Worm (Caenorhabditis elegans) whole organism, L3 larva: ENCODE results near the gene fbxa-102.

ENCODE experiments used
- R02D3.7 ChIP-seq: fragments of 150-350 bp; optimal IDR thresholded peaks from 2 replicates; lab custom pipeline; 2014; ENCODE audit warnings: missing biosample characterization, missing genetic modification characterization
- ZK546.5 ChIP-seq: sonication (generic microtip); optimal IDR thresholded peaks from 2 replicates; lab custom pipeline; 2017; ENCODE audit warnings: missing biosample characterization, missing genetic modification characterization
- ama-1 ChIP-seq: fragments of 150-350 bp; optimal IDR thresholded peaks from 2 replicates; lab custom pipeline; 2018
- ceh-16 ChIP-seq: sonication (generic microtip); optimal IDR thresholded peaks from 2 replicates; lab custom pipeline; 2017; ENCODE audit warnings: missing biosample characterization, missing genetic modification characterization
- ceh-28 ChIP-seq: fragments of 150-350 bp; optimal IDR thresholded peaks from 2 replicates; lab custom pipeline; 2014; ENCODE audit warnings: missing biosample characterization, missing genetic modification reagents, missing genetic modification characterization
- ceh-82 ChIP-seq: fragments of 150-350 bp; optimal IDR thresholded peaks from 2 replicates; lab custom pipeline; 2014; ENCODE audit warnings: missing biosample characterization, missing genetic modification characterization
- ceh-9 ChIP-seq: sonication (generic microtip); optimal IDR thresholded peaks from 2 replicates; lab custom pipeline; 2018; ENCODE audit warnings: missing biosample characterization, missing genetic modification characterization
- elt-3 ChIP-seq, 3 experiments: fragments of 150-350 bp in 1 of 3; sonication (generic microtip) in 2 of 3; optimal IDR thresholded peaks; 2 replicates in 2 of 3; 4 replicates in 1 of 3; lab custom pipeline; 2014 to 2017; ENCODE audit warnings: missing biosample characterization in 3 of 3, missing genetic modification characterization in 3 of 3
- eor-1 ChIP-seq, 2 experiments: fragments of 150-350 bp; optimal IDR thresholded peaks; 2 replicates each; lab custom pipeline; 2014 to 2018; ENCODE audit warnings: missing biosample characterization in 2 of 2, missing genetic modification characterization in 2 of 2
- fkh-10 ChIP-seq: sonication (generic microtip); optimal IDR thresholded peaks from 2 replicates; lab custom pipeline; 2017; ENCODE audit warnings: missing biosample characterization, missing genetic modification reagents, missing genetic modification characterization
- fos-1 ChIP-seq: fragments of 150-350 bp; optimal IDR thresholded peaks from 2 replicates; lab custom pipeline; 2014; ENCODE audit warnings: missing biosample characterization, missing genetic modification characterization
- hmg-11 ChIP-seq: sonication (generic microtip); optimal IDR thresholded peaks from 2 replicates; lab custom pipeline; 2016; ENCODE audit warnings: missing genetic modification characterization, missing compliant biosample characterization
- jun-1 ChIP-seq: fragments of 150-350 bp; optimal IDR thresholded peaks from 2 replicates; lab custom pipeline; 2014; ENCODE audit warnings: missing biosample characterization, missing genetic modification reagents, missing genetic modification characterization
- lin-15B ChIP-seq: fragments of 150-350 bp; optimal IDR thresholded peaks from 2 replicates; lab custom pipeline; 2014; ENCODE audit warnings: missing biosample characterization, missing genetic modification characterization
- lin-39 ChIP-seq: fragments of 150-350 bp; optimal IDR thresholded peaks from 2 replicates; lab custom pipeline; 2018; ENCODE audit warnings: missing biosample characterization, missing genetic modification reagents, missing genetic modification characterization
- mdl-1 ChIP-seq: fragments of 150-350 bp; optimal IDR thresholded peaks from 2 replicates; lab custom pipeline; 2014; ENCODE audit warnings: missing biosample characterization, missing genetic modification characterization
- mml-1 ChIP-seq: fragments of 150-350 bp; sonication (generic microtip); optimal IDR thresholded peaks from 3 replicates; lab custom pipeline; 2014; ENCODE audit warnings: missing biosample characterization, missing genetic modification characterization
- nhr-11 ChIP-seq: fragments of 150-350 bp; optimal IDR thresholded peaks from 2 replicates; lab custom pipeline; 2014; ENCODE audit warnings: missing biosample characterization, missing genetic modification characterization
- nhr-23 ChIP-seq: fragments of 150-350 bp; optimal IDR thresholded peaks from 2 replicates; lab custom pipeline; 2014; ENCODE audit warnings: missing biosample characterization, missing genetic modification reagents, missing genetic modification characterization
- nhr-237 ChIP-seq: fragments of 150-350 bp; optimal IDR thresholded peaks from 2 replicates; lab custom pipeline; 2014; ENCODE audit warnings: missing biosample characterization, missing genetic modification characterization
- nhr-25 ChIP-seq: sonication (generic microtip); optimal IDR thresholded peaks from 2 replicates; lab custom pipeline; 2017; ENCODE audit warnings: missing biosample characterization, missing genetic modification characterization
- nhr-43 ChIP-seq: sonication (generic microtip); optimal IDR thresholded peaks from 2 replicates; lab custom pipeline; 2016; ENCODE audit warnings: mild to moderate bottlenecking, missing genetic modification characterization, missing compliant biosample characterization; ENCODE audit not compliant: poor library complexity, severe bottlenecking
- nhr-76 ChIP-seq: fragments of 150-350 bp; sonication (generic microtip); optimal IDR thresholded peaks from 5 replicates; lab custom pipeline; 2014; ENCODE audit warnings: missing biosample characterization, missing genetic modification characterization
- pha-4 ChIP-seq: fragments of 150-350 bp; optimal IDR thresholded peaks from 2 replicates; lab custom pipeline; 2014; ENCODE audit warnings: missing biosample characterization, missing genetic modification reagents, missing genetic modification characterization
- sea-2 ChIP-seq: fragments of 150-350 bp; sonication (generic microtip); optimal IDR thresholded peaks from 4 replicates; lab custom pipeline; 2014; ENCODE audit warnings: missing biosample characterization, missing genetic modification reagents, missing genetic modification characterization
- skn-1 ChIP-seq: fragments of 150-350 bp; optimal IDR thresholded peaks from 2 replicates; lab custom pipeline; 2014; ENCODE audit warnings: missing biosample characterization, missing genetic modification characterization
- snpc-4 ChIP-seq: fragments of 150-350 bp; optimal IDR thresholded peaks from 2 replicates; lab custom pipeline; 2014; ENCODE audit warnings: missing biosample characterization, missing genetic modification characterization
- tbx-2 ChIP-seq: sonication (generic microtip); optimal IDR thresholded peaks from 2 replicates; lab custom pipeline; 2016; ENCODE audit warnings: mild to moderate bottlenecking, missing genetic modification characterization, missing compliant biosample characterization
- unc-39 ChIP-seq: sonication (generic microtip); optimal IDR thresholded peaks from 4 replicates; lab custom pipeline; 2017; ENCODE audit warnings: missing biosample characterization, missing genetic modification characterization
- unc-62 ChIP-seq: fragments of 150-350 bp; sonication (generic microtip); optimal IDR thresholded peaks from 4 replicates; lab custom pipeline; 2014; ENCODE audit warnings: missing biosample characterization, missing genetic modification reagents, missing genetic modification characterization
- zag-1 ChIP-seq: fragments of 150-350 bp; optimal IDR thresholded peaks from 2 replicates; lab custom pipeline; 2014; ENCODE audit warnings: missing biosample characterization, missing genetic modification characterization
- ztf-4 ChIP-seq: fragments of 150-350 bp; optimal IDR thresholded peaks from 2 replicates; lab custom pipeline; 2014; ENCODE audit warnings: missing biosample characterization, missing genetic modification characterization

fbxa-102 gene

ce11 chrV:17513831-17514230 lies 20.2 kb upstream of the fbxa-102 start:
- no peak for TF ChIP-seq unc-62 (GFP tag; lab: Kevin White, UChicago)
- TF ChIP-seq mml-1 (tag; lab: Kevin White, UChicago) = no peak
- no peak for TF ChIP-seq ZK546.5 (tag; lab: Kevin White, UChicago)
- no peak for TF ChIP-seq lin-15B
- TF ChIP-seq nhr-76 (tag; lab: Kevin White, UChicago) = no peak
- TF ChIP-seq zag-1 (tag; lab: Kevin White, UChicago) = no peak
- no peak for TF ChIP-seq mdl-1 (tag; lab: Kevin White, UChicago)
- TF ChIP-seq ceh-9 (tag; lab: Kevin White, UChicago) = no peak
- no peak for TF ChIP-seq nhr-23 (tag; lab: Kevin White, UChicago)
- TF ChIP-seq ceh-28 (tag; lab: Kevin White, UChicago) = no peak
- TF ChIP-seq ztf-4 (tag; lab: Kevin White, UChicago) = no peak
- TF ChIP-seq hmg-11 (tag; lab: Kevin White, UChicago) = no peak
- no peak for TF ChIP-seq eor-1 (tag; optimal IDR thresholded peaks at IDR 0.05; lab: Kevin White, UChicago)

DNA sequence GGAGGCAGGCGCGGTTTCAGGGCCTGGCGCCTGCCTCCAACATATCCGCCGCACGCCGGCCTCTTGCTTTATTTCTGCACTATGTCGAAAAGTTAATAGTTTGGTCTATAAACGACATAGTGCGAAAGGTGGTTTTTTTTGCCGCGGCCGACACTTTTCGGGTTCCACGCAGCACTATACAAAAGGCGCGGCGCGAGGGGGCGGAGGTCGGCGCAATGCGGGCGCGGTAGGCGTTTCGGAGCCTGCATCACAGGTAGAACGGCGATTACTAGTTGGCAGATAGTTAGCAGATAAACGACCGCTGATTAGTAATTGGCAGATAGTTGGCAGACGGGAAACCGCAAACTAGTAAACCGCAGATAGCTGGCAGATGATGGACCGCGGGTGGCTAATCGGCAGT lies 19.1 kb upstream of the fbxa-102 start:
- TF ChIP-seq fos-1 (tag; lab: Kevin White, UChicago) (no peak), unc-39 (tag; lab: Kevin White, UChicago) (no peak), nhr-76 (tag; lab: Kevin White, UChicago) (no peak)

DNA sequence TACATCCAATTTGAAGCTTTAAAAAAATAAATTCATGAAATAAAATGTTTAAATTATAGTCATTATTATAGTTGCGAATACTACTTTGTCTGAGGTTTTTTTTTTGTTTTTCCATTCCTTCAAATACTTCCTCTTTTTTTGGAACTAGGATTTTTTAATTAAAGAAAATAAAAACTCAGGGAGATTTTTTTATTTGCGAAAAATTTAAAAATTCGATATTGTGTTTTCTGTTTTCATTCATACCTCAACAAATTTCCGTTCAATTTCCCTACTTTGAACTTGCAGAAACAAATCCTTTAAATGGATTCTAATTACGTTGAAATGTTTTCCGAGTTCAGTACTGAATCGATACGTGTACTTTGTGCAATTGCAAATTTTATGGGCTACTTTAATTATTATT lies 14.9 kb upstream of the fbxa-102 start, which contains the start of gene srw-32:
TSS of gene srw-32 (plus strand) at position 301 of the 400 bp plus-strand sequence.
- no peak for TF ChIP-seq skn-1
- TF ChIP-seq ceh-82 (tag; lab: Kevin White, UChicago) = no peak
- TF ChIP-seq ama-1 = no peak
- no peak for TF ChIP-seq pha-4
- no peak for TF ChIP-seq R02D3.7
- no peak for TF ChIP-seq unc-62 (GFP tag; lab: Kevin White, UChicago)
- TF ChIP-seq jun-1 = no peak
- TF ChIP-seq snpc-4 = no peak
- no peak for TF ChIP-seq mml-1 (tag; lab: Kevin White, UChicago)
- TF ChIP-seq nhr-237 (tag; lab: Kevin White, UChicago) = no peak
- TF ChIP-seq elt-3 (tag; optimal IDR thresholded peaks at IDR 0.05; lab: Kevin White, UChicago) = no peak

DNA sequence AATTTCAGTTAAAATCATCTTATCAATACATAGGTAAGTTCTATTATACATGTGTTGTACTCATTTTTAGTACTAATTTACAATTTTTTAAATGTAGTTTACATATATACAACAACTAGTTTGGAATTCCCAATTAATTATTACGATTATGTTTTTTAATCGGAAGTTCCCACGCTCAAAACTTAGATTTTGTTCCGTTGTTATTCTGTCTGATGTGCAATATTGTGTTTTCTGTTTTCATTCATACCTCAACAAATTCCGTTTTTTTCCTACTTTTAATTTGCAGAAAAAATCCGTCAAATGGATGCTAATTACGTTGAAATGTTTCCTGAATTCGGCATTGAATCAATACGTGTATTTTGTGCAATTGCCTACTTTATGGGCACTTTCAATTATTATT lies 12.7 kb upstream of the fbxa-102 start, which contains the start of gene srw-31:
TSS of gene srw-31 (plus strand) at position 301 of the 400 bp plus-strand sequence.
- TF ChIP-seq nhr-25 (tag; lab: Kevin White, UChicago) (no peak), elt-3 (tag; optimal IDR thresholded peaks at IDR 0.05; lab: Kevin White, UChicago) (no peak), tbx-2 (tag; lab: Kevin White, UChicago) (no peak)
- TF ChIP-seq, all 47 proteins: peak for 0

DNA sequence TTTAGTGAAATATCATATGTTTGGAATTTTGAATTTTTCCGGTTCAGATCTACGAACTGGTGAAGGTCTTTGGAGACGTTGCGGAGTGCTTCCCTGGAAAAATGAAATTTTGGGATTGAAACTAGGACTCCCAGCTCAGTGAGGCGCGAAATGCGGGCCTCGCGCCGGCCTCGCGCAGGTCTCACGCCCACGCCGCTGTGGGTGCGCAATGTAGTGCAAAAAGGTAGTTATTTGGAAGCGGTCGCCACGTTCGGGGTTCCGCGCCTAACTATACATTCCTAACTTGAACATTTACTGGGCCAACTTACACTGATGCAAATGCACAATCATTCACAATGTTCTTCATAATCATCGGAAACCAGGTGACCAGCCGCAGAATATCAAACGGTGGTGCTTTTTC lies 6.4 kb upstream of the fbxa-102 start:
- TF ChIP-seq zag-1 (tag; lab: Kevin White, UChicago) (no peak), nhr-11 (no peak), ceh-16 (tag; lab: Kevin White, UChicago) (no peak), nhr-25 (tag; lab: Kevin White, UChicago) (no peak), skn-1 (no peak), elt-3 (tag; optimal IDR thresholded peaks at IDR 0.05; lab: Kevin White, UChicago) (no peak), ztf-4 (tag; lab: Kevin White, UChicago) (no peak), lin-39 (tag; lab: Kevin White, UChicago) (no peak)

DNA sequence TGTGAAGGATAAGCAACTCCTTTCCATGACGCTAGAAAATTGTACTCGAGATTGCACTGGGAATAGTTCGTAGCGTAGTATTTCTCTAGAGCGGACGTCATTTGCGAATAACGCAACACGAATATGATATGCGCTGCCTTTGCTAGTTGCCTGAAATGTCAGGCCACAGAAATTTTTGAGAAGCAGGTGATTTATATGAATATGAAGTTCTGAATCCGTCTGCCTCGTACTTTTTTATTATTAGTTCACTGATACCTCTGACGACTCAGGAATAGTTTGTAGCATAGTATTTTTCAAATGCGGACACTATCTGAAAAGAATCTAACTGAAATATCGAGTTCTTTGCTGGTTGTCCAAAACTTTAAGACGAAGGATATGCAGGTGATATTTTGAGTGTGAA lies 2.4 kb upstream of the fbxa-102 start, which contains the start of gene srh-118:
TSS of gene srh-118 (minus strand) at position 101 of the 400 bp plus-strand sequence.
- TF ChIP-seq zag-1 (tag; lab: Kevin White, UChicago) (no peak), tbx-2 (tag; lab: Kevin White, UChicago) (no peak)

DNA sequence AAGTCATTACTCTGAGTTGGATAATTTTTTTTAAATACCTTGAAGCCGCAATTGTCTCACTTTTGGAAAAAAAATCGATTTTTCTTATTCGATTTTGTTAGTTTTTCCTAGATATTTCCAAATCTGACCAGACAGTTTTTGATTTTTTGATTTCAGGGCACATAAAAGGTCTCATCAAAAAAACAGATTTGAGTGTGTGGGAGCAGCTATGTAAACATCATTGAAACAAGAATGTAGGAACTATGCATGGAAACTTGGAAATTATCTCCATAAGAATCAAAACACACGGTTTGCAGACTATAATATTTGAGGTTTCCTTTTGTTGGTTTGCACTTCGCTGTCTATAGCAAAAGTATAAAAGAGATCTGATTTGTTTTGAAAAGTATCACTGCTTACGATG lies 7.6 kb downstream of the fbxa-102 start, which contains the start of gene scl-24:
TSS of gene scl-24 (plus strand) at position 301 of the 400 bp plus-strand sequence.
- TF ChIP-seq fkh-10 (GFP tag; lab: Kevin White, UChicago) = no peak
- TF ChIP-seq snpc-4 = no peak
- no peak for TF ChIP-seq skn-1
- no peak for TF ChIP-seq sea-2 (GFP tag; lab: Kevin White, UChicago)
- no peak for TF ChIP-seq ceh-28 (tag; lab: Kevin White, UChicago)
- TF ChIP-seq nhr-43 = no peak
- TF ChIP-seq, all 47 proteins: peak for 0
